Worm (Caenorhabditis elegans) whole organism, L4 larva: Measurements from ENCODE around the gene trcs-2.

Experiments
- ZK546.5 ChIP-seq, 2 experiments: sonication (generic microtip); optimal IDR thresholded peaks; 2 replicates each; lab custom pipeline; 2017; ENCODE audit warnings: missing biosample characterization in 2 of 2, missing genetic modification characterization in 2 of 2
- aha-1 ChIP-seq: fragments of 150-350 bp; peaks from one replicate; lab custom pipeline; 2014; ENCODE audit warnings: missing biosample characterization, missing genetic modification characterization
- attf-4 ChIP-seq: sonication (generic microtip); optimal IDR thresholded peaks from 3 replicates; lab custom pipeline; 2017; ENCODE audit warnings: missing biosample characterization, missing genetic modification characterization
- ceh-82 ChIP-seq: sonication (generic microtip); optimal IDR thresholded peaks from 2 replicates; lab custom pipeline; 2017; ENCODE audit warnings: missing biosample characterization, missing genetic modification characterization
- daf-16 ChIP-seq, 3 experiments: sonication (generic microtip); optimal IDR thresholded peaks; 2 replicates each; lab custom pipeline; 2016 to 2017; ENCODE audit warnings: missing genetic modification characterization in 3 of 3, missing genetic modification reagents in 3 of 3, mild to moderate bottlenecking in 2 of 3, missing compliant biosample characterization in 2 of 3, missing biosample characterization in 1 of 3, moderate library complexity in 1 of 3
- dmd-6 ChIP-seq: fragments of 200-800 bp; sonication (Bioruptor generic); IDR thresholded peaks from 2 replicates; pipeline ENCODE4 v1.3.6; 2022; ENCODE audit warnings: missing genetic modification reagents, missing genetic modification characterization, missing compliant biosample characterization
- dpl-1 ChIP-seq: fragments of 150-350 bp; optimal IDR thresholded peaks from 2 replicates; lab custom pipeline; 2014; ENCODE audit warnings: missing biosample characterization, missing genetic modification reagents, missing genetic modification characterization
- dve-1 ChIP-seq: sonication (generic microtip); optimal IDR thresholded peaks from 2 replicates; lab custom pipeline; 2017; ENCODE audit warnings: antibody characterized with exemption, mild to moderate bottlenecking, missing genetic modification characterization, missing compliant biosample characterization; ENCODE audit not compliant: insufficient read depth
- egl-43 ChIP-seq: fragments of 200-800 bp; sonication (Bioruptor generic); IDR thresholded peaks from 2 replicates; pipeline ENCODE4 v1.3.6; 2022; ENCODE audit warnings: missing genetic modification reagents, missing genetic modification characterization, missing compliant biosample characterization
- gei-8 ChIP-seq: fragments of 200-800 bp; sonication (Bioruptor generic); optimal IDR thresholded peaks from 2 replicates; lab custom pipeline; 2018; ENCODE audit warnings: mild to moderate bottlenecking, missing genetic modification characterization, missing compliant biosample characterization
- hlh-11 ChIP-seq: fragments of 200-800 bp; sonication (Bioruptor generic); optimal IDR thresholded peaks from 2 replicates; lab custom pipeline; 2018; ENCODE audit warnings: mild to moderate bottlenecking, missing genetic modification characterization, missing compliant biosample characterization
- hmg-1.1 ChIP-seq: fragments of 200-800 bp; sonication (Bioruptor generic); IDR thresholded peaks from 2 replicates; pipeline ENCODE4 v1.3.6; 2022; ENCODE audit warnings: missing genetic modification reagents, missing genetic modification characterization, missing compliant biosample characterization
- lsy-2 ChIP-seq, 2 experiments: fragments of 150-350 bp in 1 of 2; sonication (generic microtip) in 1 of 2; optimal IDR thresholded peaks; 2 replicates each; lab custom pipeline; 2014 to 2017; ENCODE audit warnings: missing biosample characterization in 2 of 2, missing genetic modification characterization in 2 of 2
- mdl-1 ChIP-seq, 2 experiments: fragments of 150-350 bp in 1 of 2; sonication (generic microtip) in 1 of 2; optimal IDR thresholded peaks; 2 replicates each; lab custom pipeline; 2014 to 2017; ENCODE audit warnings: missing biosample characterization in 2 of 2, missing genetic modification characterization in 2 of 2
- mdt-29 ChIP-seq: fragments of 200-800 bp; sonication (Bioruptor generic); IDR thresholded peaks from 2 replicates; pipeline ENCODE4 v1.3.6; 2022; ENCODE audit warnings: missing genetic modification reagents, missing genetic modification characterization, missing compliant biosample characterization
- mep-1 ChIP-seq: fragments of 150-350 bp; sonication (generic microtip); optimal IDR thresholded peaks from 3 replicates; lab custom pipeline; 2014; ENCODE audit warnings: missing biosample characterization, missing genetic modification characterization
- mes-2 ChIP-seq: sonication (generic microtip); optimal IDR thresholded peaks from 2 replicates; lab custom pipeline; 2016; ENCODE audit warnings: missing genotype, mild to moderate bottlenecking, missing genetic modification characterization, missing compliant biosample characterization; ENCODE audit not compliant: poor library complexity, severe bottlenecking
- nhr-111 ChIP-seq: fragments of 200-800 bp; sonication (Bioruptor generic); optimal IDR thresholded peaks from 2 replicates; lab custom pipeline; 2018; ENCODE audit warnings: mild to moderate bottlenecking, missing genetic modification characterization, missing compliant biosample characterization
- nhr-6 ChIP-seq: fragments of 150-350 bp; optimal IDR thresholded peaks from 2 replicates; lab custom pipeline; 2014; ENCODE audit warnings: missing biosample characterization, missing genetic modification characterization
- php-3 ChIP-seq: fragments of 200-800 bp; sonication (Bioruptor generic); IDR thresholded peaks from 2 replicates; pipeline ENCODE4 v1.3.6; 2022; ENCODE audit warnings: missing genetic modification reagents, missing genetic modification characterization, missing compliant biosample characterization
- pqm-1 ChIP-seq: sonication (generic microtip); optimal IDR thresholded peaks from 2 replicates; lab custom pipeline; 2017; ENCODE audit warnings: missing biosample characterization, missing genetic modification characterization
- rbr-2 ChIP-seq: sonication (generic microtip); optimal IDR thresholded peaks from 2 replicates; lab custom pipeline; 2016; ENCODE audit warnings: missing genotype, missing genetic modification characterization, missing compliant biosample characterization
- sdz-12 ChIP-seq: fragments of 200-800 bp; sonication (Bioruptor generic); optimal IDR thresholded peaks from 2 replicates; lab custom pipeline; 2018; ENCODE audit warnings: mild to moderate bottlenecking, missing genetic modification characterization, missing compliant biosample characterization
- unc-130 ChIP-seq: sonication (generic microtip); optimal IDR thresholded peaks from 2 replicates; lab custom pipeline; 2016; ENCODE audit warnings: missing genetic modification reagents, missing genetic modification characterization, missing compliant biosample characterization
- unc-62 ChIP-seq, 3 experiments: fragments of 150-350 bp in 1 of 3; sonication (generic microtip); optimal IDR thresholded peaks in 2 of 3; peaks in 1 of 3; 1 replicate in 1 of 3; 2 replicates in 2 of 3; lab custom pipeline; 2014 to 2017; ENCODE audit warnings: missing biosample characterization in 3 of 3, missing genetic modification characterization in 3 of 3, missing genetic modification reagents in 3 of 3, missing genotype in 1 of 3
- zfp-3 ChIP-seq: fragments of 200-800 bp; sonication (Bioruptor generic); conservative IDR thresholded peaks from 2 replicates; pipeline ENCODE4 v1.3.6; 2022; ENCODE audit warnings: missing genetic modification reagents, missing genetic modification characterization, missing compliant biosample characterization

Gene trcs-2

ce11 chrII:8721955-8722524 is at the start of gene trcs-2:
TSS of gene trcs-2 (plus strand) at chrII:8722474.
- TF ChIP-seq mdl-1 (tag; optimal IDR thresholded peaks at IDR 0.05; lab: Kevin White, UChicago) (no peak), egl-43 (GFP tag; lab: Robert Waterston, UW) (0 out of 2 replicates have a peak, but pooled peaks have one; percentile 16)

- TF ChIP-seq unc-62 (GFP tag; optimal IDR thresholded peaks at IDR 0.05 in 1 of 2; lab: Kevin White, UChicago) (peak in 1 of 2 experiments; percentile 88), unc-62 (tag; optimal IDR thresholded peaks at IDR 0.05; lab: Kevin White, UChicago) (no peak), php-3 (GFP tag; lab: Robert Waterston, UW) (no peak)
- TF ChIP-seq, all 104 proteins: peak for 1
These were observed 46.9 kb upstream of the trcs-2 start for ce11 chrII:8675369-8675768.

- TF ChIP-seq daf-16 (GFP tag; optimal IDR thresholded peaks at IDR 0.05; lab: Kevin White, UChicago), result no peak
- peak; percentile 65 for TF ChIP-seq daf-16 (tag; optimal IDR thresholded peaks at IDR 0.05; lab: Kevin White, UChicago)
- TF ChIP-seq pqm-1 (tag; lab: Kevin White, UChicago), result peak; percentile 40
- no peak for TF ChIP-seq ZK546.5 (tag; optimal IDR thresholded peaks at IDR 0.05; lab: Kevin White, UChicago)
- TF ChIP-seq dve-1, result peak; percentile 38
- no peak for TF ChIP-seq egl-43 (GFP tag; lab: Robert Waterston, UW)
- no peak for TF ChIP-seq zfp-3 (GFP tag; lab: Robert Waterston, UW)
- TF ChIP-seq hlh-11 (tag; lab: Kevin White, UChicago), result peak; percentile 2
These were observed 42.5 kb upstream of the trcs-2 start for ce11 chrII:8679799-8680198.

- peak; percentile 66 for TF ChIP-seq mep-1 (tag; lab: Kevin White, UChicago)
- TF ChIP-seq dve-1, result peak; percentile 13
- peak; percentile 8 for TF ChIP-seq aha-1 (tag; lab: Kevin White, UChicago)
- no peak for TF ChIP-seq ceh-82 (tag; lab: Kevin White, UChicago)
- peak in 1 of 2 experiments; percentile 81 for TF ChIP-seq lsy-2 (tag; optimal IDR thresholded peaks at IDR 0.05; lab: Kevin White, UChicago)
- TF ChIP-seq dpl-1 (GFP tag; lab: Kevin White, UChicago), result peak; percentile 22
- TF ChIP-seq sdz-12 (GFP tag; lab: Kevin White, UChicago), result no peak
- TF ChIP-seq dmd-6, result 0 out of 2 replicates have a peak, but pooled peaks have one; percentile 25
- TF ChIP-seq mes-2 (tag; lab: Kevin White, UChicago), result peak; percentile 79
- TF ChIP-seq unc-130 (GFP tag; lab: Kevin White, UChicago), result no peak
These were observed 38.3 kb upstream of the trcs-2 start for ce11 chrII:8683933-8684332.

- no peak for TF ChIP-seq egl-43 (GFP tag; lab: Robert Waterston, UW)
- no peak for TF ChIP-seq mep-1 (tag; lab: Kevin White, UChicago)
- no peak for TF ChIP-seq rbr-2
- peak; percentile 25 for TF ChIP-seq nhr-6
- no peak for TF ChIP-seq hmg-1.1
- no peak for TF ChIP-seq gei-8 (GFP tag; lab: Kevin White, UChicago)
These were observed 37.5 kb upstream of the trcs-2 start, which contains the start of gene hgap-2 for ce11 chrII:8684824-8685223. TSS of gene hgap-2 (minus strand) at chrII:8684924.

- TF ChIP-seq nhr-111 (GFP tag; lab: Kevin White, UChicago) (no peak), ceh-82 (tag; lab: Kevin White, UChicago) (no peak), attf-4 (tag; lab: Kevin White, UChicago) (no peak), mdt-29 (GFP tag; lab: Robert Waterston, UW) (no peak), aha-1 (tag; lab: Kevin White, UChicago) (peak; percentile 39)
These were observed 36.7 kb upstream of the trcs-2 start, which contains the start of gene C34C6.9 for ce11 chrII:8685623-8686022. TSS of gene C34C6.9 (plus strand) at chrII:8685923.
